Worm (Caenorhabditis elegans) whole organism, young adult: Measurements from ENCODE around the gene Y43F8B.7.

Source experiments
- atf-7 ChIP-seq: sonication (generic microtip); optimal IDR thresholded peaks from 2 replicates; lab custom pipeline; 2017; ENCODE audit warnings: mild to moderate bottlenecking, missing genetic modification characterization, missing compliant biosample characterization
- bed-2 ChIP-seq: fragments of 200-800 bp; sonication (Bioruptor generic); IDR thresholded peaks from 2 replicates; pipeline ENCODE4 v1.3.6; 2022; ENCODE audit warnings: missing genetic modification reagents, missing genetic modification characterization, missing compliant biosample characterization
- nhr-90 ChIP-seq: sonication (generic microtip); optimal IDR thresholded peaks from 2 replicates; lab custom pipeline; 2016; ENCODE audit warnings: missing genotype, mild to moderate bottlenecking, missing genetic modification characterization, missing compliant biosample characterization

- no peak for TF ChIP-seq atf-7 (tag; lab: Kevin White, UChicago)
- TF ChIP-seq nhr-90: no peak
- TF ChIP-seq bed-2 (GFP tag; lab: Robert Waterston, UW): no peak
These were observed 45.1 kb upstream of the Y43F8B.7 start, which contains the start of gene M04C3.1 for ce11 chrV:19445442-19445841.
